Fruit fly (Drosophila melanogaster) whole organism: Measurements from ENCODE around the gene CG14269.

ENCODE experiments used
- CG8478 ChIP-seq: fragments of >200 bp; optimal IDR thresholded peaks from 2 replicates; lab custom pipeline; 2018; ENCODE audit warnings: inconsistent platforms
- Dll ChIP-seq: fragments of >200 bp; optimal IDR thresholded peaks from 2 replicates; lab custom pipeline; 2017
- EcR ChIP-seq, 2 experiments: fragments of >200 bp; optimal IDR thresholded peaks; 2 replicates each; lab custom pipeline; 2017; ENCODE audit warnings: missing biosample characterization in 2 of 2, missing genetic modification characterization in 2 of 2, missing genetic modification reagents in 2 of 2
- pan ChIP-seq: fragments of >200 bp; optimal IDR thresholded peaks from 2 replicates; lab custom pipeline; 2017
- psq ChIP-seq: fragments of >200 bp; optimal IDR thresholded peaks from 2 replicates; lab custom pipeline; 2017
- usp ChIP-seq: fragments of >200 bp; optimal IDR thresholded peaks from 2 replicates; lab custom pipeline; 2017; ENCODE audit warnings: missing biosample characterization, missing genetic modification characterization, mixed read lengths

Gene CG14269

DNA sequence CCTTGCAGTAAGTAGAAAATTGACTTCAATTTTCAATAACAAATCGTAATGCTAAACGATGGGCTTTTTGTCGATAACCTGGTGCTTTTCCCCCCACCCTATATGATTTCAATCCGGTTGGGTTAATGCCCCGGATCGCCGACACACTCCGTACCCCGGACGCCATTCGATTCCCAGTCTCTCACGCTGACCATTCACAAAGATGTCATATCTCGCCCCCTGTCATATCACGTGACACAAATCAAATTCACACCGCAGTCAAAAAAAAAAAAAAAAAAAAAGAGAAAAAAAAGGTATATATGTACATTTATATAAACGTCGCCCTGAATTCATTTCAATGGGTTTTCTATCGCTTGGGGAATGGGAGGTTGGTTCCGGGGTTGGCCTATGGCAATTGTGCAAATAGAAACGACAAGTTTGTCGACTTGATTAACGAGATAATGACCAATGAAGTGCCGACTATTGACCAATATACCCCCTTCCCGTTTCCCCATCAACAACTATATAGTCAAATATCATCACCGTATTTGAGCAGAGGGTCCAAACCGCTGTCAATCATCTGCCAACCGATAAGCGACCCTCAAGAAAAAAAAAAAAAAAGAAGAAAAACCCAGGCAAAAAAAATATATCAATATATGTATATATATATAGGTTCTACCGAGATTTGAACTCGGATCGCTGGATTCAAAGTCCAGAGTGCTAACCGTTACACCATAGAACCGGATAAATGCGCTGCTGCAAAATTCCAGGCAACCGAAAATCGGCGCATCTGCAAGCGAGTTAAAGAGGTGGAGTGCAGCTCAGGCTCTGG is 8.6 kb downstream of the CG14269 start:
- no peak for TF ChIP-seq psq
- no peak for TF ChIP-seq Dll (lab: Kevin White, UChicago)
- no peak for TF ChIP-seq EcR (GFP tag; optimal IDR thresholded peaks at IDR 0.05; lab: Kevin White, UChicago)

DNA sequence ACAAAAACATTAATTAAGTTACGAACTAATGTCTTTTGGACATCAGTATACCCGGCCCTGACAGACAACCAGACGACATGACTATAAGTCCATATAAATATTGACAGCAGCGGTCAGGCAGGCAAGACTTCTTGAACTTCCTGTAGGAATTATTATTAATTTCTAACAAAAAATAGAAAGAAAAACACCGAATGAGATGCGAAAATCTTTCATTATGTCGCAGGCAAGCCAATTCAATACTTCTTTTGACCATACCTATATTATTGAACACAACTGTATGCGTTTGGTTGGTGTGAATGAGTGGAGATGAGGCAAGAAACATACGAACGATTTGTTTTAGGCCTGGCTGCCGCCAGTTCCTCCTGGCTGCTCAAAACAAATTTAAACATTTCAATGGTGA is 10.6 kb downstream of the CG14269 start:
- TF ChIP-seq Dll (lab: Kevin White, UChicago) (no peak), EcR (GFP tag; optimal IDR thresholded peaks at IDR 0.05; lab: Kevin White, UChicago) (no peak), CG8478 (lab: Kevin White, UChicago) (no peak), psq (no peak), pan (no peak)

dm6 chrX:3423199-3423768 is 12.3 kb downstream of the CG14269 start:
- TF ChIP-seq pan (no peak), EcR (GFP tag; optimal IDR thresholded peaks at IDR 0.05; lab: Kevin White, UChicago) (peak in 1 of 2 experiments; percentile 63)

DNA sequence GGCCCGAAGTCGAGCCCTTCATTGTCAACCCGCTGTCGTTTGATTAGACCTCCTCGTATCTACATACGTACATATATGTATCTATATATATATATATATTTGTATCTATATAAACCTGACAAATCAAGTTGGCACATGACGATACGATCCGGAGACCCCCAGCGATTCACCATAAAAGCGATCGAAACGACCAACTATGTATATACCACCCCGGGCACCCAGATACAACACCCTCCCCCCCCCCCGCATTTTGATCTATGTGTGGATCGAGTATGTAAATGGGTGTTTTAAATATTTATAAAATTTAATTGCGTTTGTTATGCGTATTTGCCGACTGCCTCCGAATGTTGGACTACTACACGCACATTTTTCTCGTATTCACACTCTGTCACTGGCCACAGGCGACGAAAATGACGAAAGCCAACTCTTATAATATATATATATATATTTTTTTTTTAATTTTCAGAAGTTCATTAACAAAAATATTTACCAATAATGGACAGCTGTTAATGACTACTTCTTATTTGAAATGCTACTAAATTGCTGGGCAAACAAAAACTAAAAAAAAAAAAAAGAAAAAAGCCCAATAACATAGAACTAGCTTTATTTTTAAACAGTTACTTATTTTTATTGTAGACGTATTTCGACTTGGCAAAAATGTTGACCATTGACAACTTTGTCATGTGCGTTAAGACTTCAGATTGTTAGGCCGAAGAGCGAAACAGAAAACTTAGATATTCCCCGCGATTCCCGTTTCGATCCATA is 21.4 kb downstream of the CG14269 start:
- no peak for TF ChIP-seq EcR (GFP tag; optimal IDR thresholded peaks at IDR 0.05; lab: Kevin White, UChicago)
- TF ChIP-seq CG8478 (lab: Kevin White, UChicago), result no peak
- no peak for TF ChIP-seq pan
- TF ChIP-seq psq, result no peak
- no peak for TF ChIP-seq Dll (lab: Kevin White, UChicago)
- no peak for TF ChIP-seq usp

DNA sequence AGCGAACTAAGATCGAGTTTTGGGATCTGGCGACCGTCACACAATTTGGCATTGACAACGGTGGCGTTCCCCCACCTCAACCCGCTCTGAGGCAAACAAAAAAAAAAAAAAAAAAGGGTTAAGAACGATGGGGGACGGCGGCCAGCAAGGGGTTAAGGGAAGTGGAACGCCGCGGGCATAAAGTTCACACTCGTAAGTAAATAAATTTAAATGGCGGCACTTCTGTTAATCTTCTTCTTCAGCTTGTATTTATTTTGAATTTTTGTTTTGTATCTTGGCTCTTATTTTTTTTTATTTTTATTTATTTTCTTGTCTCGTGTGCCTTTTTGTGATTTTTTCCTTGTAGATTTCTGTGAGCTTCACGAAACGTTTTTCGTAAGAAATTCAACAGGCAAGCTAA is 22.8 kb downstream of the CG14269 start:
- TF ChIP-seq psq, result no peak
- TF ChIP-seq usp, result no peak

- TF ChIP-seq Dll (lab: Kevin White, UChicago) (no peak), usp (no peak), psq (no peak), pan (no peak), EcR (GFP tag; optimal IDR thresholded peaks at IDR 0.05; lab: Kevin White, UChicago) (no peak)
These were observed 23.8 kb downstream of the CG14269 start for dm6 chrX:3411812-3412211.

dm6 chrX:3411411-3411810 is 24.2 kb downstream of the CG14269 start:
- TF ChIP-seq CG8478 (lab: Kevin White, UChicago) (no peak), psq (no peak), usp (no peak), EcR (GFP tag; optimal IDR thresholded peaks at IDR 0.05; lab: Kevin White, UChicago) (no peak), Dll (lab: Kevin White, UChicago) (no peak), pan (no peak)

dm6 chrX:3408609-3409237 is 26.9 kb downstream of the CG14269 start:
- TF ChIP-seq usp, result no peak
- no peak for TF ChIP-seq CG8478 (lab: Kevin White, UChicago)
- TF ChIP-seq psq, result no peak
- TF ChIP-seq EcR (GFP tag; optimal IDR thresholded peaks at IDR 0.05; lab: Kevin White, UChicago), result no peak
- TF ChIP-seq pan, result no peak
- no peak for TF ChIP-seq Dll (lab: Kevin White, UChicago)

DNA sequence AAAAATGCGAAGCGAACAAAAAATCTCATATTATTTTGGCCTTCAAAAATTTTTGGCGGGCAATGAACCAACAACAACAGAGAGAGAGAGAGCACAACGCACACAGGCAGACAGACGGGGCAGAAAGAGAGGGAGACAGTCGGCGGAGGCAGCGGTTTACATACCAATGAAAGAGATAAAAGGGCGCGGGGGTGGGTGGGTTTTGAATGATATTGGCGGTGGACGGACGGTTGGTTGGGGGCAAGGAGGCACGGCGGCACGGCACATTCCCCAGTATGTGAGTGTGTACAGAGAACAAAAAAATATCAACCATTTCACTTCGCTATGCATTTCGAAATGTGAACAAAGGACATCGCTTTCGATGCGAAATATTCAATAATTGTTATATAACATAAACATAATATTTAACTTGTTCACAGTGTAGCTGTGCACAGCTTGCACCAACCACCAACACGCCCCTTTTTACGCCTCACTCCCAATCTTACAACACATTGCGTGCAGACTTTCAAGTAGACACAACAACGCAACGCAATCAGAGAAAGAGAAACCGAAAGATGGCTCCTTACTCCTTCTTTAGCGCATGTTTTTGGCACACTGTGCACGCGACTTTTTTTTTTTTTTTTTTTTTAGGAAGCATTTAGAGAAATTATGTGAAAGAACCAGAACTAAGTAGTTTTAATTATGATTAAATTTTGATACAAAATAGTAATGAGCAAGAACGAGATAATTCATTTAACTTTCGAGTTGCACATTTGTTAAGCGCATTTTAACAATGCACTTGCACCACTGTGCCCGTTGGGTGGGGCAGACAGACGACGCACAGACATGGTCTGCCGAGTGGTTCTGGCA is 27.6 kb downstream of the CG14269 start:
- TF ChIP-seq CG8478 (lab: Kevin White, UChicago) (peak; percentile 46), EcR (GFP tag; optimal IDR thresholded peaks at IDR 0.05; lab: Kevin White, UChicago) (peak; percentile 50 to 57), usp (no peak), pan (no peak), psq (no peak), Dll (lab: Kevin White, UChicago) (peak; percentile 64)

DNA sequence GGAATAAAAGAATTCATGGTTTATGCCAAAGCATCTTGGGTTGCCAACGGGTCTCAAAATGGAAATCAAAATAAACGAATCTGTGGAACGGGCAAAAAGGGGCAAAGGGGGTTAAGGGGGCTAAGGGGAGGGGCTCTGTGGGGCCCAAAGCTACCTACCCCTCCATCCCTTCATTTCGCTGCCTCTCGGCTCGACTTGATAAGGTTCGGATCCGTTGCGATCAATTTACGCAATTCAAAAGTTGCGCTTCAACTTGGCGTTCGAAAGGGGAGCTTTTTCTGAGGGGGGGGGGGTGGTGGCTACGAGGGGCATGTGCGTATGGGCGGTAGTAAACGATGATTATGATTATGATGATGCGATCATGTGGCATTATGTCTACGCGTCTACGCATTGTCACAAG is 30.2 kb downstream of the CG14269 start:
- TF ChIP-seq CG8478 (lab: Kevin White, UChicago), result no peak

dm6 chrX:3404698-3405097 is 30.9 kb downstream of the CG14269 start:
- no peak for TF ChIP-seq usp
- TF ChIP-seq EcR (GFP tag; optimal IDR thresholded peaks at IDR 0.05; lab: Kevin White, UChicago), result no peak
- no peak for TF ChIP-seq CG8478 (lab: Kevin White, UChicago)
- no peak for TF ChIP-seq psq
- TF ChIP-seq pan, result no peak
- TF ChIP-seq Dll (lab: Kevin White, UChicago), result no peak

DNA sequence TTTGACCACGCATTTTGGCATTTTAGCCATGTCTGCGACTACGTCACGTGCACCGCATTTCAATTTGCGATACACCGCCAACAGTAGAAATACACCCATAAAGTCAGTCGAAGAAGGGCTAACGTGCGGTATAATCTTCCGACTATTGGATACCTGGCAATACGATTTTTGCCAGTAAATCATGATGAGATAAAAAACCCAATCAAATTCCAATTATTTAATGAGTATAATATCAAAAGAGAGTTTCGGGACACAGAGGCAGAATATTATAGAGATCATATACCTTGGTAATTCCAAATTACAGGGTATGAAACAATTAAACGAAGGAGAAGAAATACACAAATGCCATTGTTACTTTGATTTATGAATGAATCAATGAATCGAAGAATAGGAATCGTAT is 32.2 kb downstream of the CG14269 start:
- TF ChIP-seq CG8478 (lab: Kevin White, UChicago) (no peak), Dll (lab: Kevin White, UChicago) (no peak), EcR (GFP tag; optimal IDR thresholded peaks at IDR 0.05; lab: Kevin White, UChicago) (no peak), psq (no peak), pan (no peak)
